Fruit fly (Drosophila melanogaster): ENCODE data around the gene CG6675.

The CG6675 gene

DNA sequence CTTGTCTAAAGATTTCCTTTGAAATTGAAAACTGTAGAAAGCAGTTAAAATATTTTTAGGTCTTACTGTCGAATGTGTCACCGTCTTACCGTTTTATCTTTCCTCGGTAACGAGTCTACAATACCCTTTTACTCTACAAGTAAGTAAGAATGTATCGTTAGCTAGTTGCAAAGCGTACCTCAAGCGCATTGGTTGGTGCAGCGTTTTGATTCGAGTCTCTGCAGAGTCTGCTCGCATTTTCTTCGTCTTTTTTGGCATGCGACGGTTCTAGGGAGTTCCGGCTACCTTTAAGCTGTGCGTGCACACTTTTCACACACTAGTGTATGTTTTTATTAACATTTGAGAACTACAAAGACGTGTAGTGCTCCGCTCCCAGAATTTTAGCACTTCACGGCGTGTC is 31.2 kb downstream of the CG6675 start:
- TF ChIP-seq CG17801 (GFP tag; optimal IDR thresholded peaks at IDR 0.05; ENCODE audit: partially characterized antibody): no peak

DNA sequence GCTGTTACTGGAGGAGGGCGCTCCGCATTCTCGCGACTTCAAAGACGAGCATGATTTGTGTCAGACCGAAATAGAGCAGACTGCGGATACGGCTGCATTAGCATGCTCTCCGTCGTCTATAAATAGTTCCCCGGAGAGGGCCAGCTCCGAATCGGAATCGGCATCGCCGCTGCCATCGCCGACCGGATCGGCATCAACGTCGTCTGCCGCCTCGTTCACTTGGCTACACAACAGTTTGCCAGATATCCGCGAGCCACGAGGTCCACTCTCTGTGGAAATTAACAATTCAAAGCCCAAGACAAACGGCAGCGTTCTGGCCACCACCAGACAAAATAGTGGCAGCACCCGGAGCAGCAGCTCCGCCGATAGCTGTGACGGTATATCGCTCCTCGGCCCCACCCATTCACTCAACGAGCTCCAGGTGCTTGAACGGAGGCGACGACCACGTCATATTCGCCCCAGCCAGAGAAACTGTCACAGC is 34.0 kb downstream of the CG6675 start:
- no peak for TF ChIP-seq CG17801 (GFP tag; optimal IDR thresholded peaks at IDR 0.05; ENCODE audit: partially characterized antibody)

DNA sequence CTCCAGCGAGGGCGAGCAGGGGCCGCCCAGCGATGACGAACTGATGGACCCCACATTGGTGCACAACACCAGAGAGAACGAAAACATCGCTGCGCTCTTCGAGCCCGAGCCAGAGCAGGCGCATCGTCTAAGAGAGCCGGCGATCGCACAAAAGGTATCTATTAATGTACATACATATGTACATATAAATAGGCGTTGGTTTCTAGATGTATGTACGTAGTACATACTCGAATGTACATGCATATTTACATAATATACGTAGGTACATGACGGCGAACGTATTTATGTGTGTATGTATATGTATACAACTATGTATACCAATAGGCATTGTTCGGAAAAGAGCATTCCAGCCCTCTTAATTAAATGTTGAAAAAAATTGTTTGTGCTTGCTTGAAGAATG is 35.4 kb downstream of the CG6675 start:
- no peak for TF ChIP-seq CG17801 (GFP tag; optimal IDR thresholded peaks at IDR 0.05; ENCODE audit: partially characterized antibody)

DNA sequence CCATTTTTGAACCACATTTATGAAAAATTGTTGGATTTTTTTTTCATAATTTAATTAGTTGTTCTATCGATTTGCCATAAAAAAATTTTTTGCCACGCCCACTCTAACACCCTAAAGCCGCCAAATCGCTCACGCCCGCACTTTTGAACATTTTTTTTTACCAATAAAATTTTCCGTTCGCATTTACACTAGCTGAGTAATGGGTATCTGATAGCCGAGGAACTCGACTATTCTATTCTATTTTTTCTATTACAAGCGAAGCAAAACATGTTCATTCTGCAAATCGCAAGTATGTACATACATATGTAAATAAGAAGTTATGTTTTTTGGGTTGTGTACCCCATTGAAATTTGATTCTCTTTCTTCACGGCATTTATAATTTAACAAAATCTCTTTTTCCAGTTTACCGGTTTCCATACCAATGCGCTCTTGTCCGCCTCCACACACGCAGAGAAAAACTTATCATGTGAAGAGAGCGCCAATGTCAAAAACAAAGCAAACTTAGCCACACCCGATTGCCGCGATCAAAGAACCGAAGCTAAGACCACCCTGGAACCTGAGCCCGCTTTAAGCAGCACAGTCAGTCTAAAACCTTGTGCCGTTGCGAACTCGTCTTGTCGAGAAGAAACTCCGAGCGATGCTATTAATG is 36.6 kb downstream of the CG6675 start:
- no peak for TF ChIP-seq CG17801 (GFP tag; optimal IDR thresholded peaks at IDR 0.05; ENCODE audit: partially characterized antibody)

DNA sequence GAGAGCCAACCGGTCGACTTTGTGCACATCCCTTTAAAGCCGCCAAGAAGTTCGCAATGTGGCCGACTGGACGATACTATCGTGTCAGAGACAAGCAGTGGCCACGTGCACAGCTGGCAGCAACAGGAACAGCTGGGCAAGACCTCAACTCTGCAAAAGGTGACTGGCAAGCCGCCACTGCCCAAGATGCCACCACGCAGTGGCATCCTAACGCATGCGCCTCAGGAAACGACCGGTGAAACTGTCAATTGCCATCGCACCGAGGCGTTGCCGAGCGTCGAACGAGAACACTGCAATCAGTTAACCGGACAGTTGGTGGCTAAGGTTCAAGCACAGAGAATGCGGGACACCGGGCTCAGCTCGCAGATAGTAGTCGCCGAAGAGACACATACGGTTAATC is 37.5 kb downstream of the CG6675 start:
- no peak for TF ChIP-seq CG17801 (GFP tag; optimal IDR thresholded peaks at IDR 0.05; ENCODE audit: partially characterized antibody)

DNA sequence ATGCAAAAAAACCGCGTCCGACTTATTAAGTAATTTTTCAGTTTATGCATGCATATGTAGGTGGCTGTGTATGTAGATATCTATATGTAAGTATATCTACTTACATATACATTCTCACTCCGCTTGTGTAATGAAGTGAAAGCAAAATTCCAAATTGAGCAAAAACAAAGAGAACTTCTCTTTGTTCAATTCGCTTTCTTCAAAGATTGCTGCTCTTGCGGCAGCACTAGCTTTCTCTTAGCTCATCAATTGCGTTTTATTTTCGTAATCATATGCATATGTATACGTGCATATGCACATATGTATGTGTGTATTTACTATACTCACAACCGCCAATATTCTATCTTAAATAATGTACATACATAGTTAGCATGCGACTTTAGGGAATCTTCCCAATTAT is 39.9 kb downstream of the CG6675 start:
- TF ChIP-seq CG17801 (GFP tag; optimal IDR thresholded peaks at IDR 0.05; ENCODE audit: partially characterized antibody): peak; percentile 68

DNA sequence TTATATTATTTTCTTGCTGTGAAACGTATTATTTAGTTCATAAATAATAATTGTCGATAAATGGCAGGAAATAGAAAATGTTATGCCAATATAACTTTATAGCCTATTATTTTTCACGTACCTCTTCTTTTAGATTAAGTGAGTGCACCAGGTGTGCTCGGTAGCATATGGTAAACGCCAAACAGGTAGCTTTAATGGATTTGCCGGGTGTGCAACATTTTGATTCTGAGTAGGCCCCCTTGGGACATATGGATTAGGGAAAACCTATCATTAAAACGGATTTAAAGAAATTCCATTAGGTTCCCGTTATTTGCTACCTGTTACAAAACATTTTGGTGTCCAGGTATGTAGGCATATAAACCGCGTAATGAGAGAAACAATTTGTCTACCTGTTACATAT is 42.6 kb downstream of the CG6675 start, which contains the start of gene dunk:
dunk (plus strand) TSS at position 301 of the 400 bp plus-strand sequence.
- no peak for TF ChIP-seq CG17801 (GFP tag; optimal IDR thresholded peaks at IDR 0.05; ENCODE audit: partially characterized antibody)

DNA sequence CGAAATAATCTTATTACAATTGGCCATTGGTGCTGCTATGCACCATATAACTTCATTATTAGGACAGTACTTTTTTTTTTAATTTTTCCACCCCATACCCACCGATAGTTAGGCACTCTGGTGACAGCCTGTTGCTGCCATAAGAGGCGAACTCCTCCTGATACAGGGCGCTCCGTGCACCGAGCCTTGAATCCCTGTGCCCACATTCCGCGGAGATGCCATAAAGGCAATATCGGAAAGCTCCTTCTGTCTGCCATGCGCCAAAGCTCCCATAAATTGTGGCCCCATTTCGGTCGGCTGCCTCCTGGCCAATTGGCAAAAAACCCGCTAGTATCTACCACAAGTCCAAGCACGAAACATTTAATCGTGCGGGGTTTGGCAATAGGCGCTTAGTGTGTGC is 44.5 kb downstream of the CG6675 start:
- TF ChIP-seq CG17801 (GFP tag; optimal IDR thresholded peaks at IDR 0.05; ENCODE audit: partially characterized antibody): no peak

DNA sequence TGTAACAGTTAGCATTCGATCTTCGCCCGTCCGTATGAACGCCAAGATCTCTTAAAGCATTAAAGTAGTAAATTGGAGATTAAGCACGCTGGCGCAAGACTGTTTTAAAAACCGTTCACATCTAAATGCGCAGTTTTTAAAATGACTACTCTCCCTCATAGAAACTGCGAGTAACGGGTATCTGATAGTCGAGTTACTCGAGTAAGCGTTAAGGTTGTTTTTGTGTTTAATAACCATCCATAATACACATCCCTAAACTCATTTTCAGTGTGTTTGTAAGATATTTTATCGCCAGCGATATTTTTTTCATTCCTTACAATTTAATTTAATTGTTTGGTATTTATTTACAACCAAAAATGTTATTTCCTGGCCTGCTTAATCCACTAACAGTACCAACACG is 51.0 kb downstream of the CG6675 start:
- no peak for TF ChIP-seq CG17801 (GFP tag; optimal IDR thresholded peaks at IDR 0.05; ENCODE audit: partially characterized antibody)

Data from ovary, adult (tissue).